Fruit fly (Drosophila melanogaster): ENCODE data around the gene Sec61gamma.
A peak's percentile ranks its signal among the peaks of the same experiment; 100 is the strongest.

- TF ChIP-seq CG10147 (GFP tag; optimal IDR thresholded peaks at IDR 0.05) (no peak), Chrac-16 (GFP tag; optimal IDR thresholded peaks at IDR 0.05) (peak; percentile 53), nerfin-2 (GFP tag; IDR thresholded peaks at IDR 0.05; ENCODE audit: partially characterized antibody) (no peak), CG7928 (GFP tag; optimal IDR thresholded peaks at IDR 0.05) (no peak), Xrp1 (GFP tag; IDR thresholded peaks at IDR 0.05) (peak; percentile 66), cato (GFP tag; optimal IDR thresholded peaks at IDR 0.05; ENCODE audit: borderline replicate concordance) (no peak), CG34224 (GFP tag; IDR thresholded peaks at IDR 0.05; ENCODE audit: partially characterized antibody) (peak; percentile 26; the same call in 1 of the 3 replicates)
Observed at dm6 chrX:19666991-19667409, 23.9 kb downstream of the Sec61gamma start, which contains the start of gene Zw.

Data from whole organism, embryonic.